Fruit fly (Drosophila melanogaster): ENCODE results near the gene CG18231.

The CG18231 gene

DNA sequence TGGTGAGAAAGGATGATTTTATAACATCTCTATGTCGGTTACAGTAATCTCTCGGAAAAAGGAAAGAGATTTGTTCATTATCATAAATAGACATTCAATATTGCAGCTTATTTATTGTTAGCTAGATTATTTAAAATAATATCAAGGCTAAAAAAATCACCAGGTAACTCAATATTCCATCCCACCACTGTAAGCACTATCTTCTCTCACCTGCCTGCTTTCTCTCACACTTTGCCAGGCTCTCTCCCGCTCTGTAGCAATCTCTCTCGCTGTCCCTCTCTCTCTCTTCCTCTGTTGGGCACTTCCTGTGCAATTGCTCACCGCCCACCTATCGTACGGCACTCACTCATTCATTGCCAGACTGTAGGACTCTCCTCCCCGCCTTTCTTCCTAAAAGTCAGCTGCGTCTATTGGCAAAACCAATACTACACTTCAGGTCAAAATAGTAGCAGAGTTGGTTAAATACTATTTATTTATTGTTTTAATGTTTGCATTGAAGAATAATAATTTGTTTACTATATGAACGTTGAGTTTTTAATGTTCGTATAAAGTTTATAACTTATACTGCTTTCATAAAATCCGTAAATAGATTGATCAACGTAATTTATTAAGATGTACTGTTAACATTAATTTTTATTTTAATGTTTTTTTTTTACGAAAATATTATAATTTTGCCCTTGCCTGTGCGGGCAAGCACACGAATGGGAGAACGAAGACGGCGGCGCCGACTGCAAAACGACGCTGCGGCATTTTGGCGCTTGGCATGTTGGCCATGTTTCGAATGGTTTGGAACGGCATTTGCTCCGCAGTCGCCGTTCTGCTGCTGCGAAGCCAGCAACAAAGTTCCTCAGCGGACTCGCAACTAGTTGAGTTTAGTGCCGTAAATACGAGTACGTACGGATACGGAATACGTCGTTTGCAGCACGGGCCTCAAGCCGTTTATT is 33.6 kb downstream of the CG18231 start (continued):
- TF ChIP-seq lilli (GFP tag; optimal IDR thresholded peaks at IDR 0.05) (peak; percentile 96), nerfin-1 (tag; optimal IDR thresholded peaks at IDR 0.05) (peak; percentile 80), CG3163 (GFP tag; optimal IDR thresholded peaks at IDR 0.05) (peak; percentile 84), CG31365 (tag; optimal IDR thresholded peaks at IDR 0.05) (peak; percentile 80), CG1602 (GFP tag; optimal IDR thresholded peaks at IDR 0.05) (peak; percentile 85), Hsf (GFP tag; optimal IDR thresholded peaks at IDR 0.05) (peak; percentile 96), bbx (GFP tag; IDR thresholded peaks at IDR 0.05; ENCODE audit: partially characterized antibody) (no peak), CG17612 (GFP tag; IDR thresholded peaks at IDR 0.05) (peak; percentile 95), row (GFP tag; IDR thresholded peaks at IDR 0.05) (peak; percentile 98), CkIIα-i1 (GFP tag; IDR thresholded peaks at IDR 0.05) (peak; percentile 90), otp (GFP tag; IDR thresholded peaks at IDR 0.05) (peak; percentile 94), CG4282 (GFP tag; optimal IDR thresholded peaks at IDR 0.05) (peak; percentile 74), ci (GFP tag; IDR thresholded peaks at IDR 0.05) (peak; percentile 98), CG6654 (GFP tag; optimal IDR thresholded peaks at IDR 0.05) (peak; percentile 75), peb (GFP tag; IDR thresholded peaks at IDR 0.05) (peak; percentile 92), CG1792 (GFP tag; optimal IDR thresholded peaks at IDR 0.05) (peak; percentile 91), CG15269 (tag; optimal IDR thresholded peaks at IDR 0.05) (peak; percentile 95), CG5245 (GFP tag; optimal IDR thresholded peaks at IDR 0.05) (peak; percentile 90), CG7928 (GFP tag; optimal IDR thresholded peaks at IDR 0.05) (peak; percentile 74), da (GFP tag; optimal IDR thresholded peaks at IDR 0.05) (peak; percentile 79), sob (GFP tag; IDR thresholded peaks at IDR 0.05) (peak; percentile 99), Max (GFP tag; optimal IDR thresholded peaks at IDR 0.05) (peak; percentile 80), CG4328 (GFP tag; optimal IDR thresholded peaks at IDR 0.05) (peak; percentile 88), Atf3 (GFP tag; optimal IDR thresholded peaks at IDR 0.05) (peak; percentile 81), stwl (tag; optimal IDR thresholded peaks at IDR 0.05) (no peak), Camta (GFP tag; optimal IDR thresholded peaks at IDR 0.05) (peak; percentile 93), CG31388 (GFP tag; optimal IDR thresholded peaks at IDR 0.05) (peak; percentile 78), CG34224 (GFP tag; IDR thresholded peaks at IDR 0.05; ENCODE audit: partially characterized antibody) (no peak; the same call in 2 of the 3 replicates), shn (GFP tag; optimal IDR thresholded peaks at IDR 0.05) (peak; percentile 91), mam (GFP tag; optimal IDR thresholded peaks at IDR 0.05) (peak; percentile 98), CG9727 (GFP tag; optimal IDR thresholded peaks at IDR 0.05) (peak; percentile 91), tx (GFP tag; optimal IDR thresholded peaks at IDR 0.05) (peak; percentile 93), cg (GFP tag; optimal IDR thresholded peaks at IDR 0.05) (no peak), croc (GFP tag; conservative IDR thresholded peaks at IDR 0.05) (peak; percentile 84), CG6254 (GFP tag; optimal IDR thresholded peaks at IDR 0.05) (peak; percentile 63), CG1529 (GFP tag; optimal IDR thresholded peaks at IDR 0.05) (peak; percentile 64), CG10147 (GFP tag; optimal IDR thresholded peaks at IDR 0.05) (peak; percentile 94), CG12744 (GFP tag; optimal IDR thresholded peaks at IDR 0.05) (peak; percentile 94), Hr51 (GFP tag; optimal IDR thresholded peaks at IDR 0.05) (peak; percentile 85 to 97), CG32767 (GFP tag; IDR thresholded peaks at IDR 0.05) (peak; percentile 91), HLH54F (GFP tag; optimal IDR thresholded peaks at IDR 0.05) (peak; percentile 94), Hmr (GFP tag; optimal IDR thresholded peaks at IDR 0.05) (peak; percentile 94), slp2 (GFP tag; optimal IDR thresholded peaks at IDR 0.05) (peak; percentile 88), ems (GFP tag; optimal IDR thresholded peaks at IDR 0.05) (peak; percentile 88), sug (tag; optimal IDR thresholded peaks at IDR 0.05) (peak; percentile 90), CG13296 (GFP tag; optimal IDR thresholded peaks at IDR 0.05) (peak; percentile 94), gfzf (GFP tag; optimal IDR thresholded peaks at IDR 0.05) (no peak), jumu (GFP tag; optimal IDR thresholded peaks at IDR 0.05) (peak; percentile 72), Gsc (GFP tag; IDR thresholded peaks at IDR 0.05) (no peak)
